Worm (Caenorhabditis elegans): ENCODE results near the gene F39B3.3.
A peak's percentile ranks its signal among the peaks of the same experiment; 100 is the strongest.

Gene F39B3.3

DNA sequence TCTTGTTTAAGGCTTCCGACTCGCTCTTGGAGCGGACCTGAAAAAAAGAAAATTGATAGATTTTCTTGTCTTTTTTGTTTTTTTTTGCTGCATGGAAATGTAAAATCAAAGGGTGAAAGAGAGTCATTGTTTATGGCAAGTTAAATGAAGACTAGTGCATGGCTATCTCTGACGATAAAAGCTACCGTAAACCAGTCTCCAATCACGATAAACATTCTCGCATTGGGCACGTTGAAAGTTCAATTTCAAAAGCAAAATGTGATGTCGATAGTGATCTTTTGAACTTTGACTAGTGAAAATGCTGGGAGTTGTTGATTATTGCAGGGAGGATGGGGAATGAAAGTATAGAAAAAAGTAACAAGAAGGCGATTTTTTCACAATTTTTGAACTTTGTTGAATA is 47.7 kb upstream of the F39B3.3 start:
- TF ChIP-seq sptf-2 (GFP tag; optimal IDR thresholded peaks at IDR 0.05) = no peak
- no peak for TF ChIP-seq madf-10 (tag; optimal IDR thresholded peaks at IDR 0.05)
- TF ChIP-seq hlh-12 (tag; optimal IDR thresholded peaks at IDR 0.05) = no peak
- TF ChIP-seq snpc-1.1 (tag; optimal IDR thresholded peaks at IDR 0.05; ENCODE audit: insufficient read depth) = no peak
- no peak for TF ChIP-seq athp-1 (tag; optimal IDR thresholded peaks at IDR 0.05)
- no peak for TF ChIP-seq nfyb-1 (GFP tag; IDR thresholded peaks at IDR 0.05)
- no peak for TF ChIP-seq Y56A3A.18 (GFP tag; IDR thresholded peaks at IDR 0.05)
- TF ChIP-seq C17E4.6 (GFP tag; IDR thresholded peaks at IDR 0.05) = no peak

DNA sequence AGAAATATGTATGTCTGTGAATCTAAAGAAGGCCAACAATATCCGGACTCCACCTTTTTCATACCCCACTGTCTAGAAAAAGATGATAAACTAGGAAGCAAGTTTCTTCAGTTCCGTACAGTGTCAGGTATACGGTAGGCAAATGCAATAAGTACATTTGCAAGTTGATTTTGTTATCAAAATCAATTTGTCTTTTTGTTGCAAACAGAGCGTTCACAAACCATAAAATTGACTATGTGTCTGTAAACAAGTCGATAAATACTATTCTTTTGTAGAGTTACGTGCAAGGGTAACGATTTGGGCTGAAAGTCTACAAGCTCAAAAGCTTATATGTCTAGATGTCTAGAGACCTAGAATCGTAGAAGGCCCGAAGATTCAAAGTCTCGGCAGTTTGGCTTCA is 46.8 kb upstream of the F39B3.3 start:
- TF ChIP-seq lsl-1 (GFP tag; optimal IDR thresholded peaks at IDR 0.05) (no peak), madf-8 (GFP tag; conservative IDR thresholded peaks at IDR 0.05) (no peak), repo-1 (tag; optimal IDR thresholded peaks at IDR 0.05) (no peak), ceh-27 (GFP tag; optimal IDR thresholded peaks at IDR 0.05) (no peak), him-1 (tag; optimal IDR thresholded peaks at IDR 0.05) (no peak), nhr-120 (GFP tag; IDR thresholded peaks at IDR 0.05) (no peak), let-607 (tag; optimal IDR thresholded peaks at IDR 0.05) (no peak), dpff-1 (tag; optimal IDR thresholded peaks at IDR 0.05) (no peak), F39B2.1 (GFP tag; IDR thresholded peaks at IDR 0.05) (no peak), C06A6.2 (GFP tag; conservative IDR thresholded peaks at IDR 0.05) (no peak), dpl-1 (GFP tag; optimal IDR thresholded peaks at IDR 0.05) (no peak), let-526 (GFP tag; IDR thresholded peaks at IDR 0.05) (no peak), K12H6.12 (tag; optimal IDR thresholded peaks at IDR 0.05) (no peak)

DNA sequence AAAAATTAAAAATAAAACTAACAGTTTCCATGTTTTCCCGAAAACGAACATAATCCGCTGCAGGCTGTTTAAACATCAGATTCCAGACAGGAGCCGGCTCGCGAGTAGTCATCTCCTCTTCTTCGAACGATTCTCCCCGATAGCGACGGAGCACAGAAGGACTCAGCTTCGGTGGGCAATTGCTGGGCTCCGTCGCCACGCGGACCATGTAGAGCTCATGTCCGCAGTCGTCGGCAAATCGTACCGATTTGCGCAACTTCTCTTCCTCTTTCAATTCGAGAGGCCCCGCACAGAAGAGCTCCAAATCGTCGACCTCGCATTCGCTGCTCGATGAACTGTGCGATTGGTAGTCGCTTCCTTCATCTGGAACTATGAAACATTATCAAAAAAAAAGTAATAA is 46.3 kb upstream of the F39B3.3 start:
- TF ChIP-seq bed-1 (GFP tag; IDR thresholded peaks at IDR 0.05) (no peak), egrh-3 (GFP tag; IDR thresholded peaks at IDR 0.05) (peak; percentile 45; the same call in 1 of the 2 replicates), zfh-2 (GFP tag; conservative IDR thresholded peaks at IDR 0.05) (peak; percentile 72), B0336.3 (GFP tag; IDR thresholded peaks at IDR 0.05) (peak; percentile 14; the same call in 1 of the 2 replicates)

DNA sequence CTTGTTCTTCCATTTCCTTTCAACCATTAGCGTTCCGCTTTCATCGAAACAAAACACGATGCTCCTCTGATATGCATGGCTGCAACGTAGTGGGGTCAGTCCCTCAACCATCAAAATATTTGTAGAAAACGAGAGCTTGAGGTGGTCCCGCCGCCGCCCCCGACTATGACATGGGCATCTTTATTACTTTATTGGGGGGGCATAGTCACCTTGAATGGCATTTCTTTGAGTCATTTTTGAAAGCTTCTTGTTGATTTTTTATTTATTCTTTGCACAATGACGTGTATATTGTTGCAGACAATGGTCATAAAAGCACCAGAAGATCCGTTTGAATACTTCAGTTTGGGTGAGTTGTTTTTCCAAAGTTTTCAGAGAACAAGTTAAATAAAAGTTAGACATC is 35.3 kb upstream of the F39B3.3 start, which contains the start of gene ncs-7:
Gene ncs-7, plus strand, starts transcription at position 301 of the 400 bp plus-strand sequence.
- TF ChIP-seq nhr-80 (tag; optimal IDR thresholded peaks at IDR 0.05) (no peak), lin-35 (GFP tag; optimal IDR thresholded peaks at IDR 0.05) (no peak), hlh-12 (tag; optimal IDR thresholded peaks at IDR 0.05) (no peak)

DNA sequence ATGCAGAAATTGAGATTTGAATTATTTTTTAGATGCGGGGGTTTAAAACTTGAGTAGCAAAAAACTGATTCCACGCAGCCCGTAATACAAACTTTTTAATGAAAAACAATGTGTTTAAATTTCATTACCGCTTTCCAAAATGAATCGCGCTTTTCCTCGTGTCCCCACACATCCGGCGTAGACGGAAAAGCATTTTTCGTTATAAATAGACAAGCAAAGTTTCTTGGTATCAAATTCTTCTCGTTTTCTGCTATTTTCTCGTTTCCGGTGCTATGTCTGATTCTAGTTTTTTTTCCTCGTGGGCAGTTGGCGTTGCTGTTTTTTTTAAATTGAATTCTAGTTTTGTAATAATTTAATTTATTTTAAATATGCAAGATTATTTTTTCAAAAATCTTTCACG is 34.1 kb upstream of the F39B3.3 start:
- no peak for TF ChIP-seq hmg-1.2 (GFP tag; IDR thresholded peaks at IDR 0.05)
- no peak for TF ChIP-seq lin-26 (GFP tag; IDR thresholded peaks at IDR 0.05)
- no peak for TF ChIP-seq chd-7 (tag; optimal IDR thresholded peaks at IDR 0.05)
- no peak for TF ChIP-seq rec-8 (tag; optimal IDR thresholded peaks at IDR 0.05)
- TF ChIP-seq unc-62 (GFP tag; optimal IDR thresholded peaks at IDR 0.05) = no peak
- TF ChIP-seq zfh-2 (GFP tag; conservative IDR thresholded peaks at IDR 0.05) = no peak
- TF ChIP-seq D2030.7 (GFP tag; IDR thresholded peaks at IDR 0.05) = no peak
- no peak for TF ChIP-seq aptf-2 (GFP tag; conservative IDR thresholded peaks at IDR 0.05)
- TF ChIP-seq Y56A3A.18 (GFP tag; IDR thresholded peaks at IDR 0.05) = no peak
